Fruit fly (Drosophila melanogaster): Measurements from ENCODE around the gene spri.
A peak's percentile ranks its signal among the peaks of the same experiment; 100 is the strongest.

The spri gene

DNA sequence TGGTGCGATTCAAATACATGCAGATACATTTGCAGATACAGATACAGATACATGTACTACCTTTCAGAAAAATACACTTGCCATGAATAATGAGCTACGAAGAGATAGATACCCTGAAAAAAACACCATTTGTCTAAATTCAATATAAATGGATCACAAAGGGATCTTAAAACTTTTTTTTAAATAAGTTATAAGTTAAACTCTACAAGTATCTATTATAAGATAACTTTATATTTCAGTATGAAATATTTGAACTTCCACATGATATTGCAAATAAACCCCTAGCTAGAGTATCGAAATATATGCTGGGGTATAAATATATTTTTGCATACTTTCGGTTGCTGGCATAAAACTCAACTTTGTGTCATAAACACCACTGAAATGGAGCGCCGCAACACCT lies 23.8 kb downstream of the spri start (continued):
- TF ChIP-seq CG11762 (GFP tag; optimal IDR thresholded peaks at IDR 0.05; ENCODE audit: insufficient read depth) (peak; percentile 14), CG10631 (GFP tag; optimal IDR thresholded peaks at IDR 0.05) (peak; percentile 75), Eip75B (GFP tag; optimal IDR thresholded peaks at IDR 0.05) (peak; percentile 56), Sox102F (GFP tag; optimal IDR thresholded peaks at IDR 0.05) (peak; percentile 53), CG6808 (GFP tag; optimal IDR thresholded peaks at IDR 0.05) (peak; percentile 14), dac (GFP tag; optimal IDR thresholded peaks at IDR 0.05) (peak; percentile 42), Sox14 (GFP tag; optimal IDR thresholded peaks at IDR 0.05) (peak; percentile 54)

DNA sequence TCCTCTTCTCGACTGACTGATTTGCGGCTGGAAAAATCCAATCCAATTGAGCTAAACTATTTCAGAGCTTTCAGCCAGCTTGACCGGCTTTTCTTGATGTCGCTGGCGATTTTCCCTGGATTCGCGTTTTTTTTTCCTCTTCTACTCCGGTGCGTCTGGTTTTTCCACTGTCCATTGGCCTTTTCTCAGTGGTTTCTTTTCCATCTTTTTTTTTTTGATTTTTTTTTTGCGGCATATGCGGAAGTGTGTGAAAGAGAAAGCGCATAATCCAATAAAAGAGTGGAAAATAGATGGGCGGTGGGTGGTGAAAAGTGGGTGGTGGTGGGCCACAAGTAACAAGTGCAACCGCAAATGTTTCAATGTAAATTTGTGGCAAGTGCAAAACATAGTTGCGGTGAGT lies 27.2 kb downstream of the spri start:
- TF ChIP-seq CG8119 (GFP tag; IDR thresholded peaks at IDR 0.05): peak; percentile 66; the same call in 2 of the 3 replicates
- TF ChIP-seq CG10669 (GFP tag; optimal IDR thresholded peaks at IDR 0.05): no peak
- no peak for TF ChIP-seq Eip75B (GFP tag; optimal IDR thresholded peaks at IDR 0.05)
- TF ChIP-seq vri (GFP tag; optimal IDR thresholded peaks at IDR 0.05): no peak
- no peak for TF ChIP-seq CG6854 (GFP tag; optimal IDR thresholded peaks at IDR 0.05)
- TF ChIP-seq CG4318 (GFP tag; optimal IDR thresholded peaks at IDR 0.05): no peak
- no peak for TF ChIP-seq Hr39 (GFP tag; optimal IDR thresholded peaks at IDR 0.05)
- peak; percentile 59; the same call in 1 of the 2 replicates for TF ChIP-seq CG15336 (GFP tag; IDR thresholded peaks at IDR 0.05)
- TF ChIP-seq topi (GFP tag; optimal IDR thresholded peaks at IDR 0.05): no peak
- no peak for TF ChIP-seq svp (GFP tag)
- no peak for TF ChIP-seq CG9139 (GFP tag; optimal IDR thresholded peaks at IDR 0.05)
- peak; percentile 17 for TF ChIP-seq Lpt (GFP tag; optimal IDR thresholded peaks at IDR 0.05)
- peak; percentile 65 for TF ChIP-seq CG6276 (GFP tag; optimal IDR thresholded peaks at IDR 0.05)
- no peak for TF ChIP-seq CG16779 (tag; optimal IDR thresholded peaks at IDR 0.05)
- no peak for TF ChIP-seq CG6808 (GFP tag; optimal IDR thresholded peaks at IDR 0.05)
- TF ChIP-seq fd59A (GFP tag; optimal IDR thresholded peaks at IDR 0.05): no peak
- no peak for TF ChIP-seq achi (GFP tag; optimal IDR thresholded peaks at IDR 0.05)
- TF ChIP-seq Smox (GFP tag; optimal IDR thresholded peaks at IDR 0.05): no peak
- TF ChIP-seq Eip93F (GFP tag; optimal IDR thresholded peaks at IDR 0.05): no peak
- TF ChIP-seq lz (GFP tag; optimal IDR thresholded peaks at IDR 0.05): no peak
- no peak for TF ChIP-seq acj6 (GFP tag; optimal IDR thresholded peaks at IDR 0.05)
- no peak for TF ChIP-seq Ets96B (tag; optimal IDR thresholded peaks at IDR 0.05)
- TF ChIP-seq CG7368 (GFP tag; optimal IDR thresholded peaks at IDR 0.05): no peak
- no peak for TF ChIP-seq CG3919 (GFP tag; optimal IDR thresholded peaks at IDR 0.05)
- TF ChIP-seq pdm3 (GFP tag; optimal IDR thresholded peaks at IDR 0.05): no peak
- TF ChIP-seq CG11762 (GFP tag; optimal IDR thresholded peaks at IDR 0.05; ENCODE audit: insufficient read depth): no peak
- TF ChIP-seq CG31627 (GFP tag; optimal IDR thresholded peaks at IDR 0.05): no peak
- TF ChIP-seq Hr4 (GFP tag; optimal IDR thresholded peaks at IDR 0.05): no peak
- TF ChIP-seq CG1621 (tag; optimal IDR thresholded peaks at IDR 0.05): no peak
- peak; percentile 72; the same call in 1 of the 3 replicates for TF ChIP-seq eg (GFP tag; IDR thresholded peaks at IDR 0.05)
- no peak for TF ChIP-seq esn (GFP tag; optimal IDR thresholded peaks at IDR 0.05)
- TF ChIP-seq fkh (GFP tag; optimal IDR thresholded peaks at IDR 0.05): no peak
- no peak for TF ChIP-seq CG11294 (GFP tag; IDR thresholded peaks at IDR 0.05)
- TF ChIP-seq CG8632 (GFP tag; optimal IDR thresholded peaks at IDR 0.05): no peak

DNA sequence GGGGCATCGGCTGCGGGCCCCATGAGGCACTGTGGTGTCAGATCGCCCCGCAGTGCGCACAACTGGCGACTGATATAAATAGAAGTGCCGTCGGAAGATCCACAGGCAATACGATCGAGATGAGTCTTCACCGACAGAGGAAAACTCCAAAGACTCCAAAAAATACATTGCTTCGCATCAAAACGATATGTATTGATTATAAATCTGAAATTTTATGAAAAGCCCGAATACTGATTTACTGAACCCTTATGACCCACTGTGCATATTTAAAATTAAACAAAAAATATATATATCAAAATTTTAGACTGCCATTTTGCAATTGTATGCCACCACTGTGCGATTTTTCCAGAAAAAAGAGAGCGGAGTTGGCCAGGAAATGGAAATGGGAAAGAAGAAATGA lies 27.8 kb downstream of the spri start:
- TF ChIP-seq Lpt (GFP tag; optimal IDR thresholded peaks at IDR 0.05) (peak; percentile 95), Hr4 (GFP tag; optimal IDR thresholded peaks at IDR 0.05) (peak; percentile 93), CG10669 (GFP tag; optimal IDR thresholded peaks at IDR 0.05) (peak; percentile 69), Eip93F (GFP tag; optimal IDR thresholded peaks at IDR 0.05) (peak; percentile 53), CG11902 (GFP tag; optimal IDR thresholded peaks at IDR 0.05) (peak; percentile 75), fd59A (GFP tag; optimal IDR thresholded peaks at IDR 0.05) (peak; percentile 59), CG10631 (GFP tag; optimal IDR thresholded peaks at IDR 0.05) (peak; percentile 89), dac (GFP tag; optimal IDR thresholded peaks at IDR 0.05) (peak; percentile 95), OdsH (GFP tag; optimal IDR thresholded peaks at IDR 0.05) (peak; percentile 93), CG8632 (GFP tag; optimal IDR thresholded peaks at IDR 0.05) (peak; percentile 83), CG3919 (GFP tag; optimal IDR thresholded peaks at IDR 0.05) (peak; percentile 92), CG6276 (GFP tag; optimal IDR thresholded peaks at IDR 0.05) (peak; percentile 95), CG11294 (GFP tag; IDR thresholded peaks at IDR 0.05) (peak; percentile 50), Eip75B (GFP tag; optimal IDR thresholded peaks at IDR 0.05) (peak; percentile 87), spab (GFP tag; optimal IDR thresholded peaks at IDR 0.05) (peak; percentile 67), CG1621 (tag; optimal IDR thresholded peaks at IDR 0.05) (peak; percentile 57), Sox14 (GFP tag; optimal IDR thresholded peaks at IDR 0.05) (peak; percentile 91), Eip78C (GFP tag) (peak; percentile 97), CG6854 (GFP tag; optimal IDR thresholded peaks at IDR 0.05) (peak; percentile 94), fd85E (GFP tag; optimal IDR thresholded peaks at IDR 0.05) (peak; percentile 33), CG4318 (GFP tag; optimal IDR thresholded peaks at IDR 0.05) (peak; percentile 96), CG6163 (GFP tag; IDR thresholded peaks at IDR 0.05) (peak; percentile 83), Hr39 (GFP tag; optimal IDR thresholded peaks at IDR 0.05) (peak; percentile 85), CG31627 (GFP tag; optimal IDR thresholded peaks at IDR 0.05) (peak; percentile 86), eg (GFP tag; IDR thresholded peaks at IDR 0.05) (peak; percentile 84), svp (GFP tag) (peak; percentile 96), Ets21C (GFP tag; optimal IDR thresholded peaks at IDR 0.05) (peak; percentile 81), vri (GFP tag; optimal IDR thresholded peaks at IDR 0.05) (peak; percentile 46), achi (GFP tag; optimal IDR thresholded peaks at IDR 0.05) (peak; percentile 93), esn (GFP tag; optimal IDR thresholded peaks at IDR 0.05) (peak; percentile 93)

All from whole organism, prepupa.